Worm (Caenorhabditis elegans) whole organism, L1 larva: ENCODE results near the gene ugt-44.

ENCODE experiments used
- Y116A8C.19 ChIP-seq: sonication (generic microtip); optimal IDR thresholded peaks from 2 replicates; lab custom pipeline; 2016; ENCODE audit warnings: missing compliant biosample characterization, missing genetic modification characterization, borderline replicate concordance
- alr-1 ChIP-seq: fragments of 200-800 bp; sonication (Bioruptor generic); optimal IDR thresholded peaks from 2 replicates; lab custom pipeline; 2018; ENCODE audit warnings: borderline replicate concordance, mild to moderate bottlenecking, missing genetic modification characterization, missing compliant biosample characterization
- ama-1 ChIP-seq: fragments of 150-350 bp; optimal IDR thresholded peaks from 2 replicates; lab custom pipeline; 2014
- ceh-82 ChIP-seq, 3 experiments: fragments of 150-350 bp in 1 of 3; sonication (generic microtip) in 2 of 3; optimal IDR thresholded peaks; 2 replicates each; lab custom pipeline; 2014 to 2017; ENCODE audit warnings: missing biosample characterization in 3 of 3, missing genetic modification characterization in 3 of 3
- ces-1 ChIP-seq: fragments of 150-350 bp; optimal IDR thresholded peaks from 2 replicates; lab custom pipeline; 2014; ENCODE audit warnings: missing biosample characterization, missing genetic modification reagents, missing genetic modification characterization
- dpl-1 ChIP-seq, 3 experiments: fragments of 150-350 bp in 2 of 3; sonication (generic microtip) in 1 of 3; optimal IDR thresholded peaks; 2 replicates each; lab custom pipeline; 2014 to 2017; ENCODE audit warnings: missing biosample characterization in 3 of 3, missing genetic modification characterization in 3 of 3, missing genetic modification reagents in 3 of 3
- efl-3 ChIP-seq: fragments of 200-800 bp; sonication (Bioruptor generic); optimal IDR thresholded peaks from 2 replicates; lab custom pipeline; 2018; ENCODE audit warnings: mild to moderate bottlenecking, missing genetic modification characterization, missing compliant biosample characterization
- egl-13 ChIP-seq: sonication (generic microtip); optimal IDR thresholded peaks from 2 replicates; lab custom pipeline; 2016; ENCODE audit warnings: missing genotype, missing genetic modification reagents, missing genetic modification characterization, missing compliant biosample characterization
- egl-27 ChIP-seq, 2 experiments: fragments of 150-350 bp in 1 of 2; sonication (generic microtip); optimal IDR thresholded peaks; 3 replicates each; lab custom pipeline; 2017 to 2018; ENCODE audit warnings: missing biosample characterization in 2 of 2, missing genetic modification characterization in 2 of 2, missing genetic modification reagents in 2 of 2
- elt-2 ChIP-seq: sonication (generic microtip); optimal IDR thresholded peaks from 2 replicates; lab custom pipeline; 2016; ENCODE audit warnings: missing genetic modification characterization, mild to moderate bottlenecking, inconsistent platforms, missing compliant biosample characterization, missing genetic modification reagents
- elt-3 ChIP-seq, 6 experiments: fragments of 150-350 bp in 1 of 6; sonication (generic microtip); optimal IDR thresholded peaks; 2 replicates each; lab custom pipeline; 2017 to 2018; ENCODE audit warnings: missing biosample characterization in 6 of 6, missing genetic modification characterization in 6 of 6, inconsistent platforms in 1 of 6
- ets-5 ChIP-seq: fragments of 200-800 bp; sonication (Bioruptor generic); IDR thresholded peaks from 2 replicates; pipeline ENCODE4 v1.3.6; 2022; ENCODE audit warnings: missing genetic modification characterization, missing compliant biosample characterization
- fkh-10 ChIP-seq: sonication (generic microtip); optimal IDR thresholded peaks from 2 replicates; lab custom pipeline; 2017; ENCODE audit warnings: missing biosample characterization, missing genetic modification reagents, missing genetic modification characterization
- fkh-4 ChIP-seq: sonication (generic microtip); optimal IDR thresholded peaks from 2 replicates; lab custom pipeline; 2016; ENCODE audit warnings: missing compliant biosample characterization, missing genetic modification characterization, borderline replicate concordance
- fkh-8 ChIP-seq: sonication (generic microtip); optimal IDR thresholded peaks from 2 replicates; lab custom pipeline; 2016; ENCODE audit warnings: mild to moderate bottlenecking, missing genetic modification characterization, missing compliant biosample characterization
- fos-1 ChIP-seq: fragments of 150-350 bp; optimal IDR thresholded peaks from 2 replicates; lab custom pipeline; 2014; ENCODE audit warnings: missing biosample characterization, missing genetic modification characterization
- grh-1 ChIP-seq: fragments of 200-800 bp; sonication (Bioruptor generic); IDR thresholded peaks from 2 replicates; pipeline ENCODE4 v1.3.6; 2022; ENCODE audit warnings: missing genetic modification reagents, missing genetic modification characterization, missing compliant biosample characterization
- hlh-4 ChIP-seq: sonication (generic microtip); optimal IDR thresholded peaks from 2 replicates; lab custom pipeline; 2016; ENCODE audit warnings: mild to moderate bottlenecking, missing genetic modification characterization, missing compliant biosample characterization
- hpl-2 ChIP-seq: fragments of 150-350 bp; optimal IDR thresholded peaks from 2 replicates; lab custom pipeline; 2014; ENCODE audit warnings: missing biosample characterization, missing genetic modification reagents, missing genetic modification characterization
- jun-1 ChIP-seq: fragments of 150-350 bp; optimal IDR thresholded peaks from 2 replicates; lab custom pipeline; 2014; ENCODE audit warnings: missing biosample characterization, missing genetic modification reagents, missing genetic modification characterization
- lin-39 ChIP-seq: fragments of 150-350 bp; optimal IDR thresholded peaks from 2 replicates; lab custom pipeline; 2014; ENCODE audit warnings: missing biosample characterization, missing genetic modification reagents, missing genetic modification characterization
- lir-3 ChIP-seq: sonication (generic microtip); optimal IDR thresholded peaks from 2 replicates; lab custom pipeline; 2016; ENCODE audit warnings: mild to moderate bottlenecking, missing genetic modification characterization, moderate library complexity, missing compliant biosample characterization; ENCODE audit not compliant: poor library complexity
- lsy-2 ChIP-seq, 2 experiments: fragments of 150-350 bp; optimal IDR thresholded peaks; 2 replicates each; lab custom pipeline; 2014; ENCODE audit warnings: missing biosample characterization in 2 of 2, missing genetic modification characterization in 2 of 2
- mab-9 ChIP-seq: fragments of 200-800 bp; sonication (Bioruptor generic); IDR thresholded peaks from 2 replicates; pipeline ENCODE4 v1.3.6; 2022; ENCODE audit warnings: missing genetic modification reagents, missing genetic modification characterization, missing compliant biosample characterization
- mep-1 ChIP-seq: fragments of 150-350 bp; optimal IDR thresholded peaks from 2 replicates; lab custom pipeline; 2014; ENCODE audit warnings: missing biosample characterization, missing genetic modification characterization
- nhr-237 ChIP-seq: fragments of 150-350 bp; optimal IDR thresholded peaks from 2 replicates; lab custom pipeline; 2014; ENCODE audit warnings: missing biosample characterization, missing genetic modification characterization
- nhr-76 ChIP-seq: sonication (generic microtip); optimal IDR thresholded peaks from 2 replicates; lab custom pipeline; 2017; ENCODE audit warnings: missing biosample characterization, missing genetic modification characterization
- nhr-85 ChIP-seq: sonication (generic microtip); peaks from one replicate; lab custom pipeline; 2016; ENCODE audit warnings: missing genetic modification characterization, inconsistent platforms, missing compliant biosample characterization
- pax-3 ChIP-seq: fragments of 200-800 bp; sonication (Bioruptor generic); optimal IDR thresholded peaks from 2 replicates; lab custom pipeline; 2018; ENCODE audit warnings: mild to moderate bottlenecking, missing genetic modification characterization, moderate library complexity, missing compliant biosample characterization
- skn-1 ChIP-seq: fragments of 150-350 bp; optimal IDR thresholded peaks from 2 replicates; lab custom pipeline; 2014; ENCODE audit warnings: missing biosample characterization, missing genetic modification characterization
- snpc-4 ChIP-seq: fragments of 150-350 bp; optimal IDR thresholded peaks from 2 replicates; lab custom pipeline; 2014; ENCODE audit warnings: missing biosample characterization, missing genetic modification characterization
- sox-4 ChIP-seq: sonication (generic microtip); optimal IDR thresholded peaks from 2 replicates; lab custom pipeline; 2016; ENCODE audit warnings: missing genetic modification characterization, missing compliant biosample characterization
- sup-37 ChIP-seq: fragments of 200-800 bp; sonication (Bioruptor generic); optimal IDR thresholded peaks from 2 replicates; lab custom pipeline; 2018; ENCODE audit warnings: mild to moderate bottlenecking, missing genetic modification characterization, missing compliant biosample characterization
- swsn-7 ChIP-seq: sonication (generic microtip); optimal IDR thresholded peaks from 2 replicates; lab custom pipeline; 2016; ENCODE audit warnings: missing genetic modification characterization, missing compliant biosample characterization
- tbx-2 ChIP-seq: sonication (generic microtip); optimal IDR thresholded peaks from 2 replicates; lab custom pipeline; 2016; ENCODE audit warnings: missing genetic modification characterization, missing compliant biosample characterization
- unc-30 ChIP-seq: sonication (generic microtip); optimal IDR thresholded peaks from 2 replicates; lab custom pipeline; 2017; ENCODE audit warnings: missing biosample characterization, missing genetic modification characterization
- unc-86 ChIP-seq: sonication (generic microtip); optimal IDR thresholded peaks from 2 replicates; lab custom pipeline; 2016; ENCODE audit warnings: missing genetic modification characterization, missing compliant biosample characterization
- unc-98 ChIP-seq: fragments of 200-800 bp; sonication (Bioruptor generic); IDR thresholded peaks from 2 replicates; pipeline ENCODE4 v1.3.6; 2022; ENCODE audit warnings: missing genetic modification characterization, missing compliant biosample characterization
- vab-15 ChIP-seq: sonication (generic microtip); optimal IDR thresholded peaks from 2 replicates; lab custom pipeline; 2017; ENCODE audit warnings: missing genotype, mild to moderate bottlenecking, missing genetic modification characterization, missing compliant biosample characterization
- xbp-1 ChIP-seq: sonication (generic microtip); optimal IDR thresholded peaks from 2 replicates; lab custom pipeline; 2016; ENCODE audit warnings: missing genetic modification characterization, missing compliant biosample characterization
- zag-1 ChIP-seq: fragments of 150-350 bp; optimal IDR thresholded peaks from 2 replicates; lab custom pipeline; 2014; ENCODE audit warnings: missing biosample characterization, missing genetic modification characterization
- ztf-4 ChIP-seq: fragments of 150-350 bp; optimal IDR thresholded peaks from 2 replicates; lab custom pipeline; 2014; ENCODE audit warnings: missing biosample characterization, missing genetic modification characterization

ugt-44 gene

ce11 chrIV:10466398-10466797 is 3.1 kb upstream of the ugt-44 start:
- peak; percentile 6 for TF ChIP-seq elt-2 (tag; lab: Kevin White, UChicago)
- TF ChIP-seq lin-39 (tag; lab: Kevin White, UChicago): no peak
- peak in 1 of 2 experiments; percentile 19 for TF ChIP-seq lsy-2 (tag; optimal IDR thresholded peaks at IDR 0.05; lab: Kevin White, UChicago)

ce11 chrIV:10467347-10467746 is 2.2 kb upstream of the ugt-44 start:
- TF ChIP-seq ets-5 (GFP tag; lab: Robert Waterston, UW) (no peak), vab-15 (tag; lab: Kevin White, UChicago) (no peak), unc-30 (no peak), hpl-2 (GFP tag; lab: Kevin White, UChicago) (no peak), skn-1 (tag; lab: Kevin White, UChicago) (no peak), ztf-4 (no peak), sox-4 (tag; lab: Kevin White, UChicago) (no peak), efl-3 (no peak), lir-3 (tag; lab: Kevin White, UChicago) (no peak), fkh-8 (tag; lab: Kevin White, UChicago) (no peak), nhr-237 (no peak), Y116A8C.19 (no peak), jun-1 (no peak), unc-98 (GFP tag; lab: Robert Waterston, UW) (no peak)
- TF ChIP-seq, all 84 proteins: peak for 0

ce11 chrIV:10468662-10469061 is 879 bp upstream of the ugt-44 start:
- TF ChIP-seq ceh-82 (tag; optimal IDR thresholded peaks at IDR 0.05; lab: Kevin White, UChicago) (no peak), ztf-4 (no peak), fos-1 (no peak), nhr-76 (tag; lab: Kevin White, UChicago) (no peak), sox-4 (tag; lab: Kevin White, UChicago) (no peak), xbp-1 (tag; lab: Kevin White, UChicago) (no peak), tbx-2 (tag; lab: Kevin White, UChicago) (no peak), efl-3 (no peak), zag-1 (tag; lab: Kevin White, UChicago) (no peak), sup-37 (GFP tag; lab: Kevin White, UChicago) (no peak), hlh-4 (tag; lab: Kevin White, UChicago) (no peak), nhr-85 (tag; lab: Kevin White, UChicago) (no peak), ama-1 (lab: Kevin White, UChicago) (no peak), fkh-10 (GFP tag; lab: Kevin White, UChicago) (no peak), egl-13 (tag; lab: Kevin White, UChicago) (no peak)

DNA sequence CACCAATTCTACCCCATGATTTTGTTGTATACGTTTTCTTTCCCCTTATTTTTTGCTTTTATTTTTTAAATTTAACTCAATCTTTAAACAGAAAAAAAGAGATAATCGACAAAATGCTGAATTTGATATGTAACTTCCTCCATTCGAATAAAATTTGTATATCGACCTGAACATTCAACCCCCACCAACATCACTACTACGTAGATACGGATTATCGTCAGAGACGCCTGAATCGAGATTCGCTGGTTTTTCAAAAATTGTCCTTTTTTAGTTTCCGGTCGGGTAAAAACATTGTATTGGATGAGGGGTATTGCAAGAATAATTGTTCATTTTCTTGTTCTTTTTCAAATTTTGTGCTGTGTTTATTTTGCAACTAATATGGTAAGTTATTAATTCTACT is 2.9 kb downstream of the ugt-44 start, which contains the start of gene bgnt-1.1:
Gene bgnt-1.1, plus strand, starts transcription at position 301 of the 400 bp plus-strand sequence.
- TF ChIP-seq elt-2 (tag; lab: Kevin White, UChicago) (no peak), fkh-4 (tag; lab: Kevin White, UChicago) (no peak), ces-1 (GFP tag; lab: Kevin White, UChicago) (no peak), swsn-7 (tag; lab: Kevin White, UChicago) (no peak), efl-3 (no peak), elt-3 (tag; optimal IDR thresholded peaks at IDR 0.05; lab: Kevin White, UChicago) (no peak), hlh-4 (tag; lab: Kevin White, UChicago) (no peak), ama-1 (lab: Kevin White, UChicago) (no peak), skn-1 (tag; lab: Kevin White, UChicago) (no peak), snpc-4 (no peak), dpl-1 (GFP tag; optimal IDR thresholded peaks at IDR 0.05; lab: Kevin White, UChicago) (no peak), unc-86 (tag; lab: Kevin White, UChicago) (no peak), mep-1 (tag; lab: Kevin White, UChicago) (no peak), Y116A8C.19 (no peak), alr-1 (tag; lab: Kevin White, UChicago) (no peak), pax-3 (tag; lab: Kevin White, UChicago) (no peak), grh-1 (GFP tag; lab: Robert Waterston, UW) (no peak), ceh-82 (tag; optimal IDR thresholded peaks at IDR 0.05; lab: Kevin White, UChicago) (no peak), egl-27 (tag; optimal IDR thresholded peaks at IDR 0.05; lab: Kevin White, UChicago) (no peak), mab-9 (GFP tag; lab: Robert Waterston, UW) (no peak)
